Fruit fly (Drosophila melanogaster): ENCODE results near the gene baz.
A peak's percentile ranks its signal among the peaks of the same experiment; 100 is the strongest.

baz gene

DNA sequence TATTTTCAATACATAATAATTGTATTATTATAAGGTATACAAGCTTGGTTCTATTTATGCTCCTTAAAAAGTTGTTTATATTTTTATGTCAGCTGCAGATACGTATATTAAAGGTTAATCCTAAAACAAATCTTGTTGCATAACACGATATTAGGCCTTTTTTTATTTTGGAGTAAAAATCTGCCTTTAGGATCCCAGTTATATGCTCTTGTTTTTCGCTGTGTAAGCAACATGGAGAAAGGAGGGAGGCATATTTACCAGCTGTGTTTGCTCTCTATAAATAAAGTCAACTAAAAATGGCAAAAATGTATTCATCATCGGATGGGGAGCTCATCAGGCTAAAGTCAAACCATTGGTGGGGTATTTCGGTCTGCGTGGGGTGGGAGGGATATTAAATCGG is 38.2 kb upstream of the baz start (continued):
- TF ChIP-seq emc (GFP tag; optimal IDR thresholded peaks at IDR 0.05) (no peak), CG3407 (GFP tag; optimal IDR thresholded peaks at IDR 0.05) (no peak), Dref (GFP tag; IDR thresholded peaks at IDR 0.05) (no peak), Fer2 (tag; optimal IDR thresholded peaks at IDR 0.05) (no peak), tio (GFP tag; optimal IDR thresholded peaks at IDR 0.05) (peak; percentile 16), ssp (GFP tag; IDR thresholded peaks at IDR 0.05) (no peak), C15 (GFP tag; IDR thresholded peaks at IDR 0.05) (no peak), GATAe (GFP tag; conservative IDR thresholded peaks at IDR 0.05) (no peak), Blimp-1 (GFP tag; optimal IDR thresholded peaks at IDR 0.05) (peak; percentile 40), NK7.1 (GFP tag; optimal IDR thresholded peaks at IDR 0.05) (no peak), Bdp1 (GFP tag; optimal IDR thresholded peaks at IDR 0.05) (no peak), Nf-YB (GFP tag; optimal IDR thresholded peaks at IDR 0.05) (peak; percentile 8), ATbp (GFP tag; optimal IDR thresholded peaks at IDR 0.05) (peak; percentile 2), H2.0 (GFP tag; IDR thresholded peaks at IDR 0.05) (no peak), Opbp (GFP tag; IDR thresholded peaks at IDR 0.05; ENCODE audit: partially characterized antibody) (no peak), gcm2 (GFP tag; optimal IDR thresholded peaks at IDR 0.05) (no peak), Trl (optimal IDR thresholded peaks at IDR 0.05) (no peak), Trl (GFP tag; optimal IDR thresholded peaks at IDR 0.05) (no peak), CG2875 (GFP tag; optimal IDR thresholded peaks at IDR 0.05) (no peak), ranshi (GFP tag; IDR thresholded peaks at IDR 0.05) (no peak), mirr (GFP tag; optimal IDR thresholded peaks at IDR 0.05) (no peak), Pdp1 (GFP tag; optimal IDR thresholded peaks at IDR 0.05) (peak in 1 of 2 experiments; percentile 22), CG12104 (GFP tag; optimal IDR thresholded peaks at IDR 0.05) (no peak), HmgD (GFP tag; optimal IDR thresholded peaks at IDR 0.05) (no peak), Lhr (GFP tag; optimal IDR thresholded peaks at IDR 0.05) (no peak), mam (GFP tag; optimal IDR thresholded peaks at IDR 0.05) (no peak), Dek (tag; optimal IDR thresholded peaks at IDR 0.05) (no peak), scrt (GFP tag; optimal IDR thresholded peaks at IDR 0.05) (no peak), CG2678 (tag; optimal IDR thresholded peaks at IDR 0.05) (peak; percentile 47), CG43689 (GFP tag; IDR thresholded peaks at IDR 0.05) (no peak), Hsf (GFP tag; optimal IDR thresholded peaks at IDR 0.05) (no peak), Drgx (GFP tag; IDR thresholded peaks at IDR 0.05) (no peak), NC2α (GFP tag; optimal IDR thresholded peaks at IDR 0.05) (no peak), lov (optimal IDR thresholded peaks at IDR 0.05) (no peak), lov (GFP tag; IDR thresholded peaks at IDR 0.05) (no peak), trem (tag; optimal IDR thresholded peaks at IDR 0.05) (peak; percentile 14), gem (tag; optimal IDR thresholded peaks at IDR 0.05) (peak; percentile 68), CG30431 (GFP tag; optimal IDR thresholded peaks at IDR 0.05) (no peak), CG16863 (GFP tag; optimal IDR thresholded peaks at IDR 0.05) (no peak), dati (GFP tag; IDR thresholded peaks at IDR 0.05) (no peak), CG1602 (GFP tag; optimal IDR thresholded peaks at IDR 0.05) (no peak), crp (GFP tag; optimal IDR thresholded peaks at IDR 0.05) (no peak), tll (GFP tag; optimal IDR thresholded peaks at IDR 0.05) (no peak), CG2199 (GFP tag; IDR thresholded peaks at IDR 0.05) (no peak), fu2 (GFP tag; optimal IDR thresholded peaks at IDR 0.05) (no peak), CG4360 (GFP tag; IDR thresholded peaks at IDR 0.05) (no peak), pzg (GFP tag; optimal IDR thresholded peaks at IDR 0.05) (no peak), MTF-1 (GFP tag; optimal IDR thresholded peaks at IDR 0.05; ENCODE audit: borderline replicate concordance) (no peak), CG31441 (GFP tag; IDR thresholded peaks at IDR 0.05) (peak; percentile 36; the same call in 1 of the 2 replicates), CG12659 (GFP tag; optimal IDR thresholded peaks at IDR 0.05) (peak; percentile 10), CG1792 (GFP tag; optimal IDR thresholded peaks at IDR 0.05) (no peak), CG18011 (GFP tag; optimal IDR thresholded peaks at IDR 0.05) (no peak)

All from whole organism, embryonic.